Fruit fly (Drosophila melanogaster): ENCODE measurements around the gene CG33912.

DNA sequence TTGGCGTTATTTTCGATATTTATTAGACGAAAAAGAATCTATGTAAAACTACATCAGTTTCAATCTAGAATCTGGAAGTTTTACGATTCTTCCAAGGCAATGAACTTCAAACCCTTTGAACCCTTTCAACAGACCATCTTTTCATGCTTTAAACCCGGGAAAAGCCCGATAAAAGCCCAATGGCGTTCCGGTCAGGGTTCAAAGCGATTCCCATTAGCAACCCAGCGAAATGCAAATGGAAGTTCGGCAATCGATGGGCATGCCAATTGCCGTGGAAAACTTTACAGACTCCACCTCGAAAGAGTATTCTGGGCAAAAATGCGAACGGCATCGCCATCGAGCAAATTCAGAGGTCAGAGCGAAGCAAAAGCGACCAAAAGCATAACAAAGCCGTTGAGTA, 23.0 kb downstream of the CG33912 start:
- no peak for TF ChIP-seq h (optimal IDR thresholded peaks at IDR 0.05)
- no peak for TF ChIP-seq psq (optimal IDR thresholded peaks at IDR 0.05)
- no peak for TF ChIP-seq insv (optimal IDR thresholded peaks at IDR 0.05)
- TF ChIP-seq ttk (optimal IDR thresholded peaks at IDR 0.05) = no peak

Measured in Kc167 (cell line).